Worm (Caenorhabditis elegans) whole organism, young adult: ENCODE measurements around the gene str-10.
A peak's percentile ranks its signal among the peaks of the same experiment; 100 is the strongest.

Source experiments
- B0035.1 ChIP-seq: sonication (generic microtip); optimal IDR thresholded peaks from 2 replicates; lab custom pipeline; 2016; ENCODE audit warnings: missing genetic modification characterization, mild to moderate bottlenecking, missing compliant biosample characterization, missing genotype, missing genetic modification reagents
- D2030.7 ChIP-seq: fragments of 200-800 bp; sonication (Bioruptor generic); IDR thresholded peaks from 2 replicates; pipeline ENCODE4 v1.3.6; 2022; ENCODE audit warnings: missing genetic modification reagents, missing genetic modification characterization, missing compliant biosample characterization
- F23B12.7 ChIP-seq: sonication (generic microtip); optimal IDR thresholded peaks from 2 replicates; lab custom pipeline; 2017; ENCODE audit warnings: missing genetic modification characterization, mild to moderate bottlenecking, missing compliant biosample characterization, antibody characterized with exemption, moderate library complexity; ENCODE audit not compliant: insufficient read depth
- F33H1.4 ChIP-seq: fragments of 200-800 bp; sonication (Bioruptor generic); IDR thresholded peaks from 2 replicates; pipeline ENCODE4 v1.3.6; 2022; ENCODE audit warnings: missing genetic modification reagents, missing genetic modification characterization, missing compliant biosample characterization
- F57C9.4 ChIP-seq: sonication (generic microtip); optimal IDR thresholded peaks from 2 replicates; lab custom pipeline; 2017; ENCODE audit warnings: mild to moderate bottlenecking, missing genetic modification characterization, missing compliant biosample characterization
- K11D2.4 ChIP-seq: fragments of 200-800 bp; sonication (Bioruptor generic); IDR thresholded peaks from 2 replicates; pipeline ENCODE4 v1.3.6; 2022; ENCODE audit warnings: missing genetic modification reagents, missing genetic modification characterization, missing compliant biosample characterization
- K12H6.12 ChIP-seq: fragments of 200-800 bp; sonication (Bioruptor generic); optimal IDR thresholded peaks from 2 replicates; lab custom pipeline; 2018; ENCODE audit warnings: mild to moderate bottlenecking, missing genetic modification characterization, missing compliant biosample characterization
- T07F8.4 ChIP-seq: sonication (generic microtip); optimal IDR thresholded peaks from 2 replicates; lab custom pipeline; 2016; ENCODE audit warnings: mild to moderate bottlenecking, missing genetic modification characterization, moderate library complexity, missing compliant biosample characterization
- T26A5.8 ChIP-seq: sonication (generic microtip); optimal IDR thresholded peaks from 2 replicates; lab custom pipeline; 2016; ENCODE audit warnings: missing genetic modification characterization, missing compliant biosample characterization
- Y56A3A.18 ChIP-seq: fragments of 200-800 bp; sonication (Bioruptor generic); IDR thresholded peaks from 2 replicates; pipeline ENCODE4 v1.3.6; 2022; ENCODE audit warnings: missing genetic modification reagents, missing genetic modification characterization, missing compliant biosample characterization
- Y67H2A.10 ChIP-seq: fragments of 200-800 bp; sonication (Bioruptor generic); conservative IDR thresholded peaks from 2 replicates; pipeline ENCODE4 v1.3.6; 2022; ENCODE audit warnings: missing genetic modification reagents, missing genetic modification characterization, missing compliant biosample characterization
- Y79H2A.3 ChIP-seq: fragments of 200-800 bp; sonication (Bioruptor generic); conservative IDR thresholded peaks from 2 replicates; pipeline ENCODE4 v1.3.6; 2022; ENCODE audit warnings: missing genetic modification reagents, missing genetic modification characterization, missing compliant biosample characterization
- ZK185.1 ChIP-seq: sonication (generic microtip); optimal IDR thresholded peaks from 2 replicates; lab custom pipeline; 2016; ENCODE audit warnings: mild to moderate bottlenecking, missing genetic modification characterization, missing compliant biosample characterization; ENCODE audit not compliant: poor library complexity, severe bottlenecking
- ama-1 ChIP-seq, 3 experiments: fragments of 150-350 bp in 1 of 3; sonication (generic microtip) in 2 of 3; optimal IDR thresholded peaks; 2 replicates each; lab custom pipeline; 2014 to 2018; ENCODE audit warnings: missing biosample characterization in 2 of 3, missing genetic modification characterization in 2 of 3, missing genetic modification reagents in 2 of 3
- ceh-100 ChIP-seq: fragments of 200-800 bp; sonication (Bioruptor generic); IDR thresholded peaks from 2 replicates; pipeline ENCODE4 v1.3.6; 2022; ENCODE audit warnings: missing genetic modification reagents, missing genetic modification characterization, missing compliant biosample characterization
- ceh-27 ChIP-seq: fragments of 200-800 bp; sonication (Bioruptor generic); optimal IDR thresholded peaks from 2 replicates; lab custom pipeline; 2018; ENCODE audit warnings: mild to moderate bottlenecking, missing genetic modification characterization, moderate library complexity, missing compliant biosample characterization
- ceh-58 ChIP-seq: fragments of 200-800 bp; sonication (Bioruptor generic); IDR thresholded peaks from 2 replicates; pipeline ENCODE4 v1.3.6; 2022; ENCODE audit warnings: missing genetic modification characterization, missing compliant biosample characterization
- chd-7 ChIP-seq: sonication (generic microtip); optimal IDR thresholded peaks from 2 replicates; lab custom pipeline; 2016; ENCODE audit warnings: mild to moderate bottlenecking, missing genetic modification characterization, moderate library complexity, missing compliant biosample characterization
- dox-1 ChIP-seq: fragments of 200-800 bp; sonication (Bioruptor generic); IDR thresholded peaks from 2 replicates; pipeline ENCODE4 v1.3.6; 2022; ENCODE audit warnings: missing genetic modification reagents, missing genetic modification characterization, missing compliant biosample characterization
- dpff-1 ChIP-seq: sonication (generic microtip); optimal IDR thresholded peaks from 2 replicates; lab custom pipeline; 2017; ENCODE audit warnings: mild to moderate bottlenecking, missing genetic modification characterization, missing compliant biosample characterization
- dpl-1 ChIP-seq: fragments of 150-350 bp; optimal IDR thresholded peaks from 2 replicates; lab custom pipeline; 2014; ENCODE audit warnings: missing biosample characterization, missing genetic modification reagents, missing genetic modification characterization
- egl-44 ChIP-seq: fragments of 200-800 bp; sonication (Bioruptor generic); IDR thresholded peaks from 2 replicates; pipeline ENCODE4 v1.3.6; 2022; ENCODE audit warnings: missing genetic modification reagents, missing genetic modification characterization, missing compliant biosample characterization
- ets-4 ChIP-seq: fragments of 200-800 bp; sonication (Bioruptor generic); optimal IDR thresholded peaks from 2 replicates; lab custom pipeline; 2018; ENCODE audit warnings: mild to moderate bottlenecking, missing genetic modification characterization, missing compliant biosample characterization
- hmg-1.2 ChIP-seq: fragments of 200-800 bp; sonication (Bioruptor generic); IDR thresholded peaks from 2 replicates; pipeline ENCODE4 v1.3.6; 2022; ENCODE audit warnings: missing genetic modification reagents, missing genetic modification characterization, missing compliant biosample characterization
- hmg-20 ChIP-seq: fragments of 200-800 bp; sonication (Bioruptor generic); IDR thresholded peaks from 2 replicates; pipeline ENCODE4 v1.3.6; 2022; ENCODE audit warnings: missing genetic modification reagents, missing genetic modification characterization, missing compliant biosample characterization
- lin-54 ChIP-seq: fragments of 200-800 bp; sonication (Bioruptor generic); optimal IDR thresholded peaks from 2 replicates; lab custom pipeline; 2018; ENCODE audit warnings: mild to moderate bottlenecking, missing genetic modification characterization, missing compliant biosample characterization
- madf-6 ChIP-seq: fragments of 200-800 bp; sonication (Bioruptor generic); IDR thresholded peaks from 2 replicates; pipeline ENCODE4 v1.3.6; 2022; ENCODE audit warnings: missing genetic modification reagents, missing genetic modification characterization, missing compliant biosample characterization
- mel-28 ChIP-seq: sonication (generic microtip); optimal IDR thresholded peaks from 2 replicates; lab custom pipeline; 2016; ENCODE audit warnings: borderline replicate concordance, mild to moderate bottlenecking, missing genetic modification characterization, missing compliant biosample characterization
- mes-4 ChIP-seq: sonication (generic microtip); optimal IDR thresholded peaks from 2 replicates; lab custom pipeline; 2016; ENCODE audit warnings: missing genotype, missing genetic modification characterization, missing compliant biosample characterization
- mxl-1 ChIP-seq: sonication (generic microtip); optimal IDR thresholded peaks from 2 replicates; lab custom pipeline; 2016; ENCODE audit warnings: missing genetic modification characterization, missing compliant biosample characterization
- nfya-1 ChIP-seq: sonication (generic microtip); optimal IDR thresholded peaks from 2 replicates; lab custom pipeline; 2017; ENCODE audit warnings: antibody characterized with exemption, missing compliant biosample characterization, missing genetic modification characterization, borderline replicate concordance; ENCODE audit not compliant: insufficient read depth
- nhr-120 ChIP-seq: fragments of 200-800 bp; sonication (Bioruptor generic); IDR thresholded peaks from 2 replicates; pipeline ENCODE4 v1.3.6; 2022; ENCODE audit warnings: missing genetic modification characterization, missing compliant biosample characterization
- nhr-179 ChIP-seq: sonication (generic microtip); optimal IDR thresholded peaks from 2 replicates; lab custom pipeline; 2016; ENCODE audit warnings: mild to moderate bottlenecking, missing genetic modification characterization, missing compliant biosample characterization
- rcor-1 ChIP-seq: fragments of 200-800 bp; sonication (Bioruptor generic); IDR thresholded peaks from 2 replicates; pipeline ENCODE4 v1.3.6; 2022; ENCODE audit warnings: missing genetic modification reagents, missing genetic modification characterization, missing compliant biosample characterization
- sdz-38 ChIP-seq: sonication (generic microtip); optimal IDR thresholded peaks from 2 replicates; lab custom pipeline; 2016; ENCODE audit warnings: missing genotype, missing genetic modification characterization, missing compliant biosample characterization
- snpc-1.1 ChIP-seq: sonication (generic microtip); optimal IDR thresholded peaks from 2 replicates; lab custom pipeline; 2017; ENCODE audit warnings: missing genetic modification characterization, mild to moderate bottlenecking, missing compliant biosample characterization, antibody characterized with exemption, moderate library complexity, missing genotype, missing genetic modification reagents; ENCODE audit not compliant: insufficient read depth
- snpc-4 ChIP-seq, 5 experiments: fragments of 150-350 bp in 1 of 5; sonication (generic microtip) in 4 of 5; optimal IDR thresholded peaks; 2 replicates each; lab custom pipeline; 2014 to 2018; ENCODE audit warnings: missing genetic modification characterization in 5 of 5, missing biosample characterization in 3 of 5, antibody characterized with exemption in 2 of 5, mild to moderate bottlenecking in 2 of 5, missing compliant biosample characterization in 2 of 5, missing genotype in 2 of 5, moderate library complexity in 2 of 5, missing genetic modification reagents in 1 of 5
- tbp1 ChIP-seq: fragments of 200-800 bp; sonication (Bioruptor generic); optimal IDR thresholded peaks from 2 replicates; lab custom pipeline; 2018; ENCODE audit warnings: mild to moderate bottlenecking, missing genetic modification characterization, missing compliant biosample characterization
- unc-130 ChIP-seq: sonication (generic microtip); optimal IDR thresholded peaks from 2 replicates; lab custom pipeline; 2016; ENCODE audit warnings: missing genetic modification reagents, missing genetic modification characterization, missing compliant biosample characterization
- ztf-22 ChIP-seq: fragments of 200-800 bp; sonication (Bioruptor generic); optimal IDR thresholded peaks from 2 replicates; lab custom pipeline; 2018; ENCODE audit warnings: mild to moderate bottlenecking, missing genetic modification characterization, moderate library complexity, missing compliant biosample characterization

Gene str-10

DNA sequence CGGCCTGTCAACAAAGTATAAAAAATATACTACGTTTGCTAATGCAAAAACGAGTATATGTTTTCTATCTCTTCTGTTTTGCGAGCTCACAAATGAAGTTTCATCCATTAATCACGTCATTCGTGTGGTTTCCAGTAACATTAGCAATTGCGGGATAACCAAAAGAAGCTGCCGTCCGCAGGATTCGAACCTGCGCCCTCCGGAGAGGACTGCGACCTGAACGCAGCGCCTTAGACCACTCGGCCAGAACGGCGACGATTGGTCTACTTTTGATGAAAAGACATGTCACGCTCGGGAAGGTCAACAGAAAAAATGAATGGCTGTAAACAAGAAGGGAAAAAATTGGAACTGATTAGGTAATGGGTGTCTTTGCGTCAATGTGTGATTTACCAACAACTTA is 43.6 kb upstream of the str-10 start (continued):
- TF ChIP-seq dpff-1 (tag; lab: Kevin White, UChicago) (no peak), ets-4 (GFP tag; lab: Kevin White, UChicago) (peak; percentile 45), tbp1 (GFP tag; lab: Kevin White, UChicago) (peak; percentile 87), chd-7 (peak; percentile 36), hmg-1.2 (GFP tag; lab: Robert Waterston, UW) (no peak; the same call in 1 of the 2 replicates), mxl-1 (tag; lab: Kevin White, UChicago) (peak; percentile 47), nhr-179 (tag; lab: Kevin White, UChicago) (peak; percentile 64), ama-1 (optimal IDR thresholded peaks at IDR 0.05; lab: Kevin White, UChicago) (no peak), ama-1 (GFP tag; optimal IDR thresholded peaks at IDR 0.05; lab: Kevin White, UChicago) (peak in 1 of 2 experiments; percentile 32), T07F8.4 (tag; lab: Kevin White, UChicago) (peak; percentile 59), madf-6 (GFP tag; lab: Robert Waterston, UW) (peak; percentile 69; the same call in 1 of the 2 replicates), hmg-20 (0 out of 2 replicates have a peak, but pooled peaks have one; percentile 44), sdz-38 (tag; lab: Kevin White, UChicago) (no peak), F23B12.7 (tag; lab: Kevin White, UChicago) (peak; percentile 60), mel-28 (tag; lab: Kevin White, UChicago) (no peak), T26A5.8 (tag; lab: Kevin White, UChicago) (peak; percentile 44), Y79H2A.3 (no peak), snpc-1.1 (tag; lab: Kevin White, UChicago) (peak; percentile 43), nfya-1 (tag; lab: Kevin White, UChicago) (no peak), K12H6.12 (no peak), Y67H2A.10 (GFP tag; lab: Robert Waterston, UW) (0 out of 2 replicates have a peak, but pooled peaks have one; percentile 20), Y56A3A.18 (GFP tag; lab: Robert Waterston, UW) (peak; percentile 27; the same call in 1 of the 2 replicates), D2030.7 (GFP tag; lab: Robert Waterston, UW) (peak; percentile 86), ZK185.1 (tag; lab: Kevin White, UChicago) (peak; percentile 34), ceh-100 (GFP tag; lab: Robert Waterston, UW) (no peak), rcor-1 (GFP tag; lab: Robert Waterston, UW) (peak; percentile 74; the same call in 1 of the 2 replicates), F57C9.4 (no peak), ztf-22 (GFP tag; lab: Kevin White, UChicago) (no peak), ceh-58 (GFP tag; lab: Robert Waterston, UW) (no peak), B0035.1 (tag; lab: Kevin White, UChicago) (peak; percentile 51), snpc-4 (GFP tag; optimal IDR thresholded peaks at IDR 0.05; lab: Kevin White, UChicago) (peak; percentile 73), snpc-4 (tag; optimal IDR thresholded peaks at IDR 0.05; lab: Kevin White, UChicago) (peak in 1 of 4 experiments; percentile 56), K11D2.4 (GFP tag; lab: Robert Waterston, UW) (0 out of 2 replicates have a peak, but pooled peaks have one; percentile 17), F33H1.4 (GFP tag; lab: Robert Waterston, UW) (no peak), egl-44 (GFP tag; lab: Robert Waterston, UW) (peak; percentile 79), mes-4 (tag; lab: Kevin White, UChicago) (peak; percentile 64)

DNA sequence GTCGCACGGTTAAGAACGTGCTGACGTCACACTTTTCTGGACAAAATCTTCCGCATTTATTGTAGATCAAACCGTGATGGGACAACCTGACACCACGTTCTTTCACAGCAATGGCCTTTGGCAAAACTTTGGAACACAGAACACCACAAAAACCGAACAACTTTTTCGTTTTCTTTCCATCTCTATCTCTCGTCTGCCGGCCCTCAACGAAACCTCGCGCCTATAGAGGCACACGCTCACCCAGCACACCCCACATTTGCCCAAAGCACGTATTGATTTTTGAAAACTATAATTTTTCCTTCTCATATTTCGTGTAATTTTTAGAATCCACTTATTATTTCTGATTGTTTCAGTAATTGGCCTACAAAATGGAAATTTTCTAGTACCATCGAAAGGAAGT is 40.6 kb upstream of the str-10 start:
- TF ChIP-seq ceh-100 (GFP tag; lab: Robert Waterston, UW) (no peak), unc-130 (GFP tag; lab: Kevin White, UChicago) (no peak), ceh-27 (no peak), F33H1.4 (GFP tag; lab: Robert Waterston, UW) (no peak), dox-1 (GFP tag; lab: Robert Waterston, UW) (no peak), snpc-4 (GFP tag; optimal IDR thresholded peaks at IDR 0.05; lab: Kevin White, UChicago) (no peak), snpc-4 (tag; optimal IDR thresholded peaks at IDR 0.05; lab: Kevin White, UChicago) (no peak), lin-54 (GFP tag; lab: Kevin White, UChicago) (no peak), dpl-1 (GFP tag; lab: Kevin White, UChicago) (no peak), hmg-20 (no peak), nhr-120 (GFP tag; lab: Robert Waterston, UW) (no peak), B0035.1 (tag; lab: Kevin White, UChicago) (no peak), mes-4 (tag; lab: Kevin White, UChicago) (no peak)
- TF ChIP-seq, all 124 proteins: peak for 0
